Worm (Caenorhabditis elegans) whole organism, L4 larva: ENCODE measurements around the gene R11G1.7.

ENCODE experiments used
- F26F4.8 ChIP-seq: fragments of 200-800 bp; sonication (Bioruptor generic); conservative IDR thresholded peaks from 2 replicates; pipeline ENCODE4 v1.3.6; 2022; ENCODE audit warnings: missing genetic modification characterization, missing compliant biosample characterization
- F37D6.2 ChIP-seq: sonication (generic microtip); optimal IDR thresholded peaks from 2 replicates; lab custom pipeline; 2016; ENCODE audit warnings: mild to moderate bottlenecking, missing genetic modification characterization, missing compliant biosample characterization
- R02D3.7 ChIP-seq: fragments of 150-350 bp; sonication (generic microtip); optimal IDR thresholded peaks from 3 replicates; lab custom pipeline; 2014; ENCODE audit warnings: missing biosample characterization, missing genetic modification characterization
- ZK337.2 ChIP-seq: fragments of 200-800 bp; sonication (Bioruptor generic); IDR thresholded peaks from 2 replicates; pipeline ENCODE4 v1.3.6; 2022; ENCODE audit warnings: missing genetic modification reagents, missing genetic modification characterization, missing compliant biosample characterization
- ZK546.5 ChIP-seq, 2 experiments: sonication (generic microtip); optimal IDR thresholded peaks; 2 replicates each; lab custom pipeline; 2017; ENCODE audit warnings: missing biosample characterization in 2 of 2, missing genetic modification characterization in 2 of 2
- aha-1 ChIP-seq: fragments of 150-350 bp; peaks from one replicate; lab custom pipeline; 2014; ENCODE audit warnings: missing biosample characterization, missing genetic modification characterization
- ama-1 ChIP-seq: fragments of 150-350 bp; optimal IDR thresholded peaks from 2 replicates; lab custom pipeline; 2014; ENCODE audit warnings: inconsistent platforms, mixed read lengths
- ceh-32 ChIP-seq: sonication (generic microtip); optimal IDR thresholded peaks from 2 replicates; lab custom pipeline; 2016; ENCODE audit warnings: mild to moderate bottlenecking, missing genetic modification characterization, missing compliant biosample characterization; ENCODE audit not compliant: poor library complexity
- ceh-44 ChIP-seq: fragments of 200-800 bp; sonication (Bioruptor generic); IDR thresholded peaks from 2 replicates; pipeline ENCODE4 v1.3.6; 2022; ENCODE audit warnings: missing genetic modification reagents, missing genetic modification characterization, missing compliant biosample characterization
- ctbp-1 ChIP-seq: fragments of 200-800 bp; sonication (Bioruptor generic); IDR thresholded peaks from 2 replicates; pipeline ENCODE4 v1.3.6; 2022; ENCODE audit warnings: missing genetic modification reagents, missing genetic modification characterization, missing compliant biosample characterization
- daf-16 ChIP-seq, 3 experiments: sonication (generic microtip); optimal IDR thresholded peaks; 2 replicates each; lab custom pipeline; 2016 to 2017; ENCODE audit warnings: missing genetic modification characterization in 3 of 3, missing genetic modification reagents in 3 of 3, mild to moderate bottlenecking in 2 of 3, missing compliant biosample characterization in 2 of 3, missing biosample characterization in 1 of 3, moderate library complexity in 1 of 3
- daf-8 ChIP-seq: fragments of 200-800 bp; sonication (Bioruptor generic); IDR thresholded peaks from 2 replicates; pipeline ENCODE4 v1.3.6; 2022; ENCODE audit warnings: missing genetic modification characterization, missing compliant biosample characterization
- dmd-9 ChIP-seq: fragments of 200-800 bp; sonication (Bioruptor generic); IDR thresholded peaks from 2 replicates; pipeline ENCODE4 v1.3.6; 2022; ENCODE audit warnings: missing genetic modification reagents, missing genetic modification characterization, missing compliant biosample characterization
- dve-1 ChIP-seq: sonication (generic microtip); optimal IDR thresholded peaks from 2 replicates; lab custom pipeline; 2017; ENCODE audit warnings: antibody characterized with exemption, mild to moderate bottlenecking, missing genetic modification characterization, missing compliant biosample characterization; ENCODE audit not compliant: insufficient read depth
- egl-27 ChIP-seq: sonication (generic microtip); optimal IDR thresholded peaks from 3 replicates; lab custom pipeline; 2017; ENCODE audit warnings: missing biosample characterization, missing genetic modification reagents, missing genetic modification characterization
- egl-43 ChIP-seq: fragments of 200-800 bp; sonication (Bioruptor generic); IDR thresholded peaks from 2 replicates; pipeline ENCODE4 v1.3.6; 2022; ENCODE audit warnings: missing genetic modification reagents, missing genetic modification characterization, missing compliant biosample characterization
- hif-1 ChIP-seq, 2 experiments: sonication (generic microtip); optimal IDR thresholded peaks; 2 replicates each; lab custom pipeline; 2016 to 2017; ENCODE audit warnings: missing compliant biosample characterization in 2 of 2, missing genetic modification characterization in 2 of 2, missing genetic modification reagents in 2 of 2, missing genotype in 2 of 2, mild to moderate bottlenecking in 1 of 2
- hlh-30 ChIP-seq: sonication (generic microtip); optimal IDR thresholded peaks from 2 replicates; lab custom pipeline; 2017; ENCODE audit warnings: antibody characterized with exemption, mild to moderate bottlenecking, missing genetic modification characterization, missing compliant biosample characterization; ENCODE audit not compliant: insufficient read depth
- lin-13 ChIP-seq: fragments of 150-350 bp; optimal IDR thresholded peaks from 2 replicates; lab custom pipeline; 2014; ENCODE audit warnings: missing biosample characterization, missing genetic modification reagents, missing genetic modification characterization
- lin-15B ChIP-seq: fragments of 150-350 bp; sonication (generic microtip); optimal IDR thresholded peaks from 3 replicates; lab custom pipeline; 2014; ENCODE audit warnings: missing biosample characterization, missing genetic modification characterization
- lin-29 ChIP-seq: fragments of 200-800 bp; sonication (Bioruptor generic); IDR thresholded peaks from 2 replicates; pipeline ENCODE4 v1.3.6; 2022; ENCODE audit warnings: missing genetic modification reagents, missing genetic modification characterization, missing compliant biosample characterization
- lin-39 ChIP-seq: fragments of 150-350 bp; optimal IDR thresholded peaks from 2 replicates; lab custom pipeline; 2014; ENCODE audit warnings: missing biosample characterization, missing genetic modification reagents, missing genetic modification characterization
- lir-3 ChIP-seq: sonication (generic microtip); optimal IDR thresholded peaks from 2 replicates; lab custom pipeline; 2016; ENCODE audit warnings: mild to moderate bottlenecking, missing genetic modification characterization, missing compliant biosample characterization
- mep-1 ChIP-seq: fragments of 150-350 bp; sonication (generic microtip); optimal IDR thresholded peaks from 3 replicates; lab custom pipeline; 2014; ENCODE audit warnings: missing biosample characterization, missing genetic modification characterization
- mxl-2 ChIP-seq: fragments of 200-800 bp; sonication (Bioruptor generic); conservative IDR thresholded peaks from 2 replicates; pipeline ENCODE4 v1.3.6; 2022; ENCODE audit warnings: missing genetic modification reagents, missing genetic modification characterization, missing compliant biosample characterization
- mxl-3 ChIP-seq: fragments of 200-800 bp; sonication (Bioruptor generic); optimal IDR thresholded peaks from 2 replicates; lab custom pipeline; 2018; ENCODE audit warnings: mild to moderate bottlenecking, missing genetic modification characterization, missing compliant biosample characterization
- nhr-102 ChIP-seq: sonication (generic microtip); optimal IDR thresholded peaks from 2 replicates; lab custom pipeline; 2016; ENCODE audit warnings: mild to moderate bottlenecking, missing genetic modification characterization, moderate library complexity, missing compliant biosample characterization
- nhr-237 ChIP-seq: sonication (generic microtip); optimal IDR thresholded peaks from 2 replicates; lab custom pipeline; 2017; ENCODE audit warnings: missing biosample characterization, missing genetic modification characterization
- nhr-42 ChIP-seq: fragments of 200-800 bp; sonication (Bioruptor generic); IDR thresholded peaks from 2 replicates; pipeline ENCODE4 v1.3.6; 2022; ENCODE audit warnings: missing genetic modification characterization, missing compliant biosample characterization
- nhr-48 ChIP-seq: sonication (generic microtip); optimal IDR thresholded peaks from 2 replicates; lab custom pipeline; 2016; ENCODE audit warnings: mild to moderate bottlenecking, missing genetic modification characterization, missing compliant biosample characterization
- nhr-76 ChIP-seq: fragments of 150-350 bp; optimal IDR thresholded peaks from 2 replicates; lab custom pipeline; 2014; ENCODE audit warnings: missing biosample characterization, missing genetic modification characterization
- nhr-77 ChIP-seq: fragments of 150-350 bp; optimal IDR thresholded peaks from 2 replicates; lab custom pipeline; 2014; ENCODE audit warnings: missing biosample characterization, missing genetic modification characterization
- php-3 ChIP-seq: fragments of 200-800 bp; sonication (Bioruptor generic); IDR thresholded peaks from 2 replicates; pipeline ENCODE4 v1.3.6; 2022; ENCODE audit warnings: missing genetic modification reagents, missing genetic modification characterization, missing compliant biosample characterization
- rbr-2 ChIP-seq: sonication (generic microtip); optimal IDR thresholded peaks from 2 replicates; lab custom pipeline; 2016; ENCODE audit warnings: missing genotype, missing genetic modification characterization, missing compliant biosample characterization
- set-16 ChIP-seq: fragments of 200-800 bp; sonication (Bioruptor generic); IDR thresholded peaks from 2 replicates; pipeline ENCODE4 v1.3.6; 2022; ENCODE audit warnings: missing genetic modification reagents, missing genetic modification characterization, missing compliant biosample characterization
- skn-1 ChIP-seq: fragments of 150-350 bp; optimal IDR thresholded peaks from 2 replicates; lab custom pipeline; 2014; ENCODE audit warnings: missing biosample characterization, missing genetic modification characterization
- spr-1 ChIP-seq: sonication (generic microtip); optimal IDR thresholded peaks from 2 replicates; lab custom pipeline; 2016; ENCODE audit warnings: mild to moderate bottlenecking, missing genetic modification characterization, missing compliant biosample characterization
- spr-3 ChIP-seq: fragments of 200-800 bp; sonication (Bioruptor generic); optimal IDR thresholded peaks from 2 replicates; lab custom pipeline; 2018; ENCODE audit warnings: mild to moderate bottlenecking, missing genetic modification characterization, missing compliant biosample characterization
- unc-130 ChIP-seq: sonication (generic microtip); optimal IDR thresholded peaks from 2 replicates; lab custom pipeline; 2016; ENCODE audit warnings: missing genetic modification reagents, missing genetic modification characterization, missing compliant biosample characterization
- unc-39 ChIP-seq: sonication (generic microtip); optimal IDR thresholded peaks from 2 replicates; lab custom pipeline; 2017; ENCODE audit warnings: missing biosample characterization, missing genetic modification characterization
- zfp-2 ChIP-seq: sonication (generic microtip); optimal IDR thresholded peaks from 2 replicates; lab custom pipeline; 2016; ENCODE audit warnings: mild to moderate bottlenecking, missing genetic modification characterization, missing compliant biosample characterization

Gene R11G1.7

ce11 chrX:3659192-3659591 lies 3.1 kb downstream of the R11G1.7 start, which contains the start of gene R11G1.1:
R11G1.1 (plus strand) TSS chrX:3659492.
- no peak for TF ChIP-seq skn-1 (tag; lab: Kevin White, UChicago)
- TF ChIP-seq nhr-76 (tag; lab: Kevin White, UChicago) = no peak
- TF ChIP-seq ceh-32 = no peak
- TF ChIP-seq nhr-237 (tag; lab: Kevin White, UChicago) = no peak
- no peak for TF ChIP-seq ceh-44 (GFP tag; lab: Robert Waterston, UW)

- TF ChIP-seq lin-13 (GFP tag; lab: Kevin White, UChicago) (no peak), dmd-9 (GFP tag; lab: Robert Waterston, UW) (no peak), mxl-3 (GFP tag; lab: Kevin White, UChicago) (no peak), mep-1 (tag; lab: Kevin White, UChicago) (no peak), zfp-2 (no peak), spr-1 (no peak)
Observed at ce11 chrX:3668842-3669241, 12.8 kb downstream of the R11G1.7 start, which contains the start of gene snet-1. snet-1 (minus strand) TSS chrX:3668942.

ce11 chrX:3671998-3672397 lies 15.9 kb downstream of the R11G1.7 start, which contains the start of gene C02F12.5:
C02F12.5 (minus strand) TSS chrX:3672098.
- peak in 1 of 2 experiments; percentile 30 for TF ChIP-seq hif-1 (tag; optimal IDR thresholded peaks at IDR 0.05; lab: Kevin White, UChicago)
- no peak for TF ChIP-seq lin-39 (tag; lab: Kevin White, UChicago)
- TF ChIP-seq, all 104 proteins: peak for 1

ce11 chrX:3673584-3674108 lies 17.6 kb downstream of the R11G1.7 start, which contains the start of gene ceh-63:
ceh-63 (minus strand) TSS chrX:3674058.
- TF ChIP-seq egl-27 (no peak), aha-1 (peak; percentile 65)

DNA sequence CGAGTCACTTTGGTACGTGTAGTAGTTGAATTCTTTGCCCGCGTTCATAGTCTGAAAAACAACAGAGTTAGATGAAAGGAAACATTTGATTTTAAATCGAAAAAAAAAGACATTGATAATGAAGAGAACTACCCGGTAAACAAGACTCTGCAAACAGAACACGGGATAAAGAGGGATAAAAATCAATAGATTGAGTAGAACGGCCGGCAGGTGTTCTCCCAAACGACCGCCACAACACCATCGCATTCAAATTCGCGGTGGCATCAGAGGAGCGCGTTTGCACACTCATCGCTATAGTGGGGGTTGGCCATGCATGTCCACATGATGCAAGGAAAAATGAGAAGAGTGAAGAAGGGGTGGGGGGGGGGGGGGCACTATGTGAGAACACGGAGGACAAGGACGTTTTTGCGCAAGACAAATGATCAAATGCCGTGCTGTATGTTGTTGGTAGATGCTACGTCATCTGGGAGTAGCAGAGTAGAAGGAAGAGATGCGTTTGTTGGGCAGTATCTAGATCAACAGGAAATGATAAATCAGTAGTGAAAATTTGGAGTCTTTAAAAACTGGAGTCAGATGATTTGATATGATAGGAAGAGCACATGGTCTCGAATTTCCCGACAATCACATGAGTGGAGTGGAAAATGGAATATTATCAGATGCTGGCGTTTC lies 22.6 kb downstream of the R11G1.7 start, which contains the start of gene tag-52:
Gene tag-52, minus strand, starts transcription at position 51 of the 669 bp plus-strand sequence.
- no peak for TF ChIP-seq unc-39 (tag; lab: Kevin White, UChicago)
- no peak for TF ChIP-seq egl-43 (GFP tag; lab: Robert Waterston, UW)
- TF ChIP-seq zfp-2 = no peak
- TF ChIP-seq F26F4.8 (GFP tag; lab: Robert Waterston, UW) = no peak
- TF ChIP-seq daf-16 (GFP tag; optimal IDR thresholded peaks at IDR 0.05; lab: Kevin White, UChicago) = no peak
- no peak for TF ChIP-seq daf-16 (tag; optimal IDR thresholded peaks at IDR 0.05; lab: Kevin White, UChicago)
- no peak for TF ChIP-seq daf-8 (GFP tag; lab: Robert Waterston, UW)
- TF ChIP-seq rbr-2 (tag; lab: Kevin White, UChicago) = peak; percentile 16
- TF ChIP-seq ZK546.5 (tag; optimal IDR thresholded peaks at IDR 0.05; lab: Kevin White, UChicago) = no peak
- TF ChIP-seq lin-15B (tag; lab: Kevin White, UChicago) = no peak
- no peak for TF ChIP-seq ZK337.2 (GFP tag; lab: Robert Waterston, UW)
- no peak for TF ChIP-seq ama-1 (lab: Kevin White, UChicago)
- no peak for TF ChIP-seq nhr-102 (tag; lab: Kevin White, UChicago)
- TF ChIP-seq R02D3.7 (tag; lab: Kevin White, UChicago) = no peak
- TF ChIP-seq hlh-30 (tag; lab: Kevin White, UChicago) = peak; percentile 81
- TF ChIP-seq nhr-237 (tag; lab: Kevin White, UChicago) = no peak
- peak; percentile 27; the same call in 1 of the 2 replicates for TF ChIP-seq set-16 (GFP tag; lab: Robert Waterston, UW)
- no peak for TF ChIP-seq nhr-48
- TF ChIP-seq php-3 = no peak
- no peak for TF ChIP-seq mxl-2 (GFP tag; lab: Robert Waterston, UW)
- TF ChIP-seq lin-29 (GFP tag; lab: Robert Waterston, UW) = no peak
- TF ChIP-seq dmd-9 (GFP tag; lab: Robert Waterston, UW) = no peak
- no peak for TF ChIP-seq lir-3 (tag; lab: Kevin White, UChicago)
- TF ChIP-seq unc-130 (GFP tag; lab: Kevin White, UChicago) = no peak
- TF ChIP-seq spr-3 (GFP tag; lab: Kevin White, UChicago) = no peak
- TF ChIP-seq nhr-42 = no peak
- TF ChIP-seq nhr-77 (tag; lab: Kevin White, UChicago) = peak; percentile 35
- TF ChIP-seq F37D6.2 (tag; lab: Kevin White, UChicago) = no peak
- TF ChIP-seq dve-1 (tag; lab: Kevin White, UChicago) = peak; percentile 51
- no peak for TF ChIP-seq ceh-32
- TF ChIP-seq mxl-3 (GFP tag; lab: Kevin White, UChicago) = peak; percentile 74
- TF ChIP-seq ctbp-1 (GFP tag; lab: Robert Waterston, UW) = no peak
